Worm (Caenorhabditis elegans) whole organism, early embryonic: ENCODE results near the gene Y69A2AR.12.

ENCODE experiments used
- aly-1 ChIP-seq: sonication (generic microtip); optimal IDR thresholded peaks from 2 replicates; lab custom pipeline; 2016; ENCODE audit warnings: missing genetic modification characterization, missing compliant biosample characterization
- ama-1 ChIP-seq: fragments of 150-350 bp; optimal IDR thresholded peaks from 2 replicates; lab custom pipeline; 2014
- ets-7 ChIP-seq: sonication (generic microtip); optimal IDR thresholded peaks from 2 replicates; lab custom pipeline; 2016; ENCODE audit warnings: missing genotype, missing genetic modification characterization, missing compliant biosample characterization
- flt-1 ChIP-seq: fragments of 200-800 bp; sonication (Bioruptor generic); IDR thresholded peaks from 2 replicates; pipeline ENCODE4 v1.3.6; 2022; ENCODE audit warnings: missing genetic modification characterization, missing compliant biosample characterization
- hmg-4 ChIP-seq: fragments of 200-800 bp; sonication (Bioruptor generic); optimal IDR thresholded peaks from 2 replicates; lab custom pipeline; 2018; ENCODE audit warnings: mild to moderate bottlenecking, missing genetic modification characterization, missing compliant biosample characterization
- pes-1 ChIP-seq: fragments of 200-800 bp; sonication (Bioruptor generic); IDR thresholded peaks from 2 replicates; pipeline ENCODE4 v1.3.6; 2022; ENCODE audit warnings: missing genetic modification reagents, missing genetic modification characterization, missing compliant biosample characterization
- scrt-1 ChIP-seq: fragments of 200-800 bp; sonication (Bioruptor generic); IDR thresholded peaks from 2 replicates; pipeline ENCODE4 v1.3.6; 2022; ENCODE audit warnings: missing genetic modification characterization, missing compliant biosample characterization
- sea-1 ChIP-seq: fragments of 200-800 bp; sonication (Bioruptor generic); conservative IDR thresholded peaks from 2 replicates; pipeline ENCODE4 v1.3.6; 2022; ENCODE audit warnings: missing genetic modification characterization, missing compliant biosample characterization
- tbx-11 ChIP-seq: fragments of 200-800 bp; sonication (Bioruptor generic); IDR thresholded peaks from 2 replicates; pipeline ENCODE4 v1.3.6; 2022; ENCODE audit warnings: missing genetic modification characterization, missing compliant biosample characterization

- TF ChIP-seq hmg-4 (no peak), ets-7 (tag; lab: Kevin White, UChicago) (no peak), tbx-11 (no peak), ama-1 (lab: Kevin White, UChicago) (no peak), pes-1 (GFP tag; lab: Robert Waterston, UW) (no peak), sea-1 (no peak), aly-1 (tag; lab: Kevin White, UChicago) (no peak), flt-1 (GFP tag; lab: Robert Waterston, UW) (no peak), scrt-1 (GFP tag; lab: Robert Waterston, UW) (no peak)
Measured at ce11 chrIV:2597417-2597816, 29.0 kb downstream of the Y69A2AR.12 start, which contains the start of gene Y69A2AR.47.
